Worm (Caenorhabditis elegans) whole organism, young adult: ENCODE data around the gene srh-277.

Experiments used
- B0261.1 ChIP-seq: sonication (generic microtip); optimal IDR thresholded peaks from 2 replicates; lab custom pipeline; 2016; ENCODE audit warnings: mild to moderate bottlenecking, missing genetic modification characterization, moderate library complexity, missing compliant biosample characterization
- madf-6 ChIP-seq: fragments of 200-800 bp; sonication (Bioruptor generic); IDR thresholded peaks from 2 replicates; pipeline ENCODE4 v1.3.6; 2022; ENCODE audit warnings: missing genetic modification reagents, missing genetic modification characterization, missing compliant biosample characterization
- sdz-38 ChIP-seq: sonication (generic microtip); optimal IDR thresholded peaks from 2 replicates; lab custom pipeline; 2016; ENCODE audit warnings: missing genotype, missing genetic modification characterization, missing compliant biosample characterization
- snpc-4 ChIP-seq, 5 experiments: fragments of 150-350 bp in 1 of 5; sonication (generic microtip) in 4 of 5; optimal IDR thresholded peaks; 2 replicates each; lab custom pipeline; 2014 to 2018; ENCODE audit warnings: missing genetic modification characterization in 5 of 5, missing biosample characterization in 3 of 5, antibody characterized with exemption in 2 of 5, mild to moderate bottlenecking in 2 of 5, missing compliant biosample characterization in 2 of 5, missing genotype in 2 of 5, moderate library complexity in 2 of 5, missing genetic modification reagents in 1 of 5
- sptf-2 ChIP-seq: fragments of 200-800 bp; sonication (Bioruptor generic); optimal IDR thresholded peaks from 2 replicates; lab custom pipeline; 2018; ENCODE audit warnings: mild to moderate bottlenecking, missing genetic modification characterization, missing compliant biosample characterization

DNA sequence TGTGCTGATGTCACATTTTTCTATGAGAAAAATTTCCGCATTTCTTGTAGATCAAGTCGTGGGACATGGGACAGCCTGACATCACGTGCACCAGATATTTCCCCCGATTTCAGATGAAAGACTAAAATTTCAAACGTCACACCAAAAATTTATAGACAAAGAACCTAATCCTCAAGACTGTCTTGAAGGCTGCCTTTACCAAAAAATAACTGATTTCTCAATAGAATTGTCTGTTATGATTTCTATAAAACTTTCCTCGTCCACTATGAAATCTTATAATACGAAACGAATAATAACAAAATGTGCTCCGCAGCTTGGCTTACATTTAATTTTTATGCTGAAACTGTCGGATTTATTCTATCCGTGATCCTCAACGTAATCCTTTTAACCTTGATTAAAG lies 2.7 kb upstream of the srh-277 start, which contains the start of gene str-106:
- TF ChIP-seq sdz-38 (tag; lab: Kevin White, UChicago) (no peak), sptf-2 (GFP tag; lab: Kevin White, UChicago) (no peak), B0261.1 (tag; lab: Kevin White, UChicago) (no peak), madf-6 (GFP tag; lab: Robert Waterston, UW) (no peak), snpc-4 (GFP tag; optimal IDR thresholded peaks at IDR 0.05; lab: Kevin White, UChicago) (no peak), snpc-4 (tag; optimal IDR thresholded peaks at IDR 0.05; lab: Kevin White, UChicago) (no peak)
